Worm (Caenorhabditis elegans): ENCODE results near the gene F22H10.3.

The F22H10.3 gene

DNA sequence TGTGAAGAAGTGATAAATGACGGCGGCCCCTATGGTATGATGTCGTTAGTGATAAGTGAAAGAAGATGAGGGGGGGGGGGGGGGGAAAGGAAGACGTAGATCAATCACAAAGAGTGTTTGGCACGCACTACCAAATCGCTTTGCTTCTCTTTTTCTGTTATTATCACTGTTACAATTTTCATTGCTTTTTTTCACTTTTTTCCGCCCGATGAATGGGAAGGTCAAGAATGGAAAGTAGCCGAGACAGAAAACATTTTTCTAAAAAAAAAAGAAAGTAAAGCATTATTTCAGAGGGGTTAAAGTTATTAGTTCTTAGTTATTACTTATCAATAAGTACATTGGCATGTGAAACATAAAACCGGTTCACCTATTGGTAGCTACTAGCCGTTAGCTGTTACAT lies 30.3 kb downstream of the F22H10.3 start:
- TF ChIP-seq tbx-7 (tag; optimal IDR thresholded peaks at IDR 0.05): no peak
- no peak for TF ChIP-seq ceh-30 (tag; optimal IDR thresholded peaks at IDR 0.05)
- no peak for TF ChIP-seq ceh-18 (tag; optimal IDR thresholded peaks at IDR 0.05)
- TF ChIP-seq fax-1 (tag; optimal IDR thresholded peaks at IDR 0.05): no peak
- TF ChIP-seq sox-2 (GFP tag; IDR thresholded peaks at IDR 0.05): no peak
- TF ChIP-seq eyg-1 (tag; optimal IDR thresholded peaks at IDR 0.05): no peak
- no peak for TF ChIP-seq hlh-8 (tag; optimal IDR thresholded peaks at IDR 0.05)
- no peak for TF ChIP-seq elt-2 (tag; optimal IDR thresholded peaks at IDR 0.05)
- no peak for TF ChIP-seq C08G9.2 (tag; optimal IDR thresholded peaks at IDR 0.05)

DNA sequence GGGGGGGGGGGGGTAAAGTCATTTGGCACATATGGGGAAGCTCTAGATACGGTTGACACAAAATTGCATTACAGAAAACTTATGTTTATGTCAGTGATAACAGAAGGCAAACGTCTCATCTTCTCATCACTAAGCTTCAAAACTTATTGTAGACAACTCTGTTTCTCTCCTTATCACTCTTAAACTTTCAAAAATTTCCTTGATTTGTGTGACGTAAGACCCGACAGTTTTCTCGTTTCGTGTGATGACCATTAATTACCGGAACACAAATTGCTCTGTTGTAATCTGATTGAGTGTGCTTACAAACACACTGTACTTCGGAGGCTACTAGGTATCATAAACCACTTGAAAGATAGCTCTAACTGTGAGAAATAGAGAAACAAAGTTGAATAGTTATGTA lies 32.6 kb downstream of the F22H10.3 start:
- TF ChIP-seq K09A11.1 (tag; optimal IDR thresholded peaks at IDR 0.05; ENCODE audit: insufficient read depth) (no peak), ceh-22 (tag; optimal IDR thresholded peaks at IDR 0.05) (no peak), ztf-16 (tag; optimal IDR thresholded peaks at IDR 0.05) (no peak), ceh-24 (tag; optimal IDR thresholded peaks at IDR 0.05) (no peak), che-1 (tag; optimal IDR thresholded peaks at IDR 0.05) (no peak), tbx-7 (tag; optimal IDR thresholded peaks at IDR 0.05) (no peak), nfya-1 (tag; optimal IDR thresholded peaks at IDR 0.05) (no peak), pag-3 (tag; optimal IDR thresholded peaks at IDR 0.05; ENCODE audit: borderline replicate concordance) (no peak)

DNA sequence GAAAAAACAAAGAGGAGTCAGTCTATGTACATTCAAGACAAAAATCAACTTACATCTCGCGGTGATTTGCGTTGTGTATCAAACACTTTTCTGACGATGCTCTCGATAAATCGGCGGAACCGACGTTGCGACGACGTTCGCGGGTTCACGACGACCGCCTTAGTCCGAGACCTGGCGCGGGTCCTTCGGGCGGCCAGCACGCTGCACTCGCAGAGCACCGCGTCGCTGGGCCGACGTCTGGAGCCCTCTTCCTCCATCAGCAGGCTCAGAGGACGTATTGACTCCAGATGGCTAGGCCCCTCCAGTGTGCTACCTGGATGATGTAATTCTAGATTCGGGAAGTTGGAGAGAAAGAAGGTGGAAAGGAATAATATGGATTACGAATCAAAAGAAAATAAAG lies 34.3 kb downstream of the F22H10.3 start:
- TF ChIP-seq pha-2 (tag; optimal IDR thresholded peaks at IDR 0.05): no peak
- no peak for TF ChIP-seq tbx-7 (tag; optimal IDR thresholded peaks at IDR 0.05)
- TF ChIP-seq ceh-24 (tag; optimal IDR thresholded peaks at IDR 0.05): no peak
- TF ChIP-seq K02D7.2 (tag; optimal IDR thresholded peaks at IDR 0.05): no peak
- no peak for TF ChIP-seq unc-42 (tag; optimal IDR thresholded peaks at IDR 0.05)
- TF ChIP-seq npax-4 (tag; optimal IDR thresholded peaks at IDR 0.05): no peak
- TF ChIP-seq ahr-1 (tag; optimal IDR thresholded peaks at IDR 0.05): no peak
- TF ChIP-seq eyg-1 (tag; optimal IDR thresholded peaks at IDR 0.05): no peak
- no peak for TF ChIP-seq odd-2 (tag; optimal IDR thresholded peaks at IDR 0.05)

DNA sequence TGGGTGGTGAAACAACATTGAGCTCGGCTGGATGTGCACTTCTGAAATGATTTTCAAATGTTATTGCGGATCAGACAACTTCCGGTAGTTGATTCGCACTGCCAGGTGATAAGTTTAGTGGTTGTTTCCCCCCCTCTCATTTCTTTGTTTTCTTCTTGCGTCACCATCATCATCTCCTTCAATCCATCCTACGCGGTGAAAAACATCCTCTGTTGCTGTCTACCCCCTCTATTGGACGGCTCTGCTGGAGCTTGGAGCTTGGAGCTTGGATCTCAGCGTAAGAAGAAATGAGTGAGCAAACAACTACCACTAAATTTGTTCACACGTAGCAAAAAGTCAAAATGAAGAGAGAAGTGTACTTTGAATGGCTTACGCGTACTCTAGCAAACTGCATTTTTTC lies 35.8 kb downstream of the F22H10.3 start:
- TF ChIP-seq nfya-1 (tag; optimal IDR thresholded peaks at IDR 0.05): peak; percentile 12
- TF ChIP-seq pax-1 (tag; optimal IDR thresholded peaks at IDR 0.05): no peak
- TF ChIP-seq ceh-34 (tag; optimal IDR thresholded peaks at IDR 0.05): no peak
- no peak for TF ChIP-seq ceh-48 (tag; optimal IDR thresholded peaks at IDR 0.05)

DNA sequence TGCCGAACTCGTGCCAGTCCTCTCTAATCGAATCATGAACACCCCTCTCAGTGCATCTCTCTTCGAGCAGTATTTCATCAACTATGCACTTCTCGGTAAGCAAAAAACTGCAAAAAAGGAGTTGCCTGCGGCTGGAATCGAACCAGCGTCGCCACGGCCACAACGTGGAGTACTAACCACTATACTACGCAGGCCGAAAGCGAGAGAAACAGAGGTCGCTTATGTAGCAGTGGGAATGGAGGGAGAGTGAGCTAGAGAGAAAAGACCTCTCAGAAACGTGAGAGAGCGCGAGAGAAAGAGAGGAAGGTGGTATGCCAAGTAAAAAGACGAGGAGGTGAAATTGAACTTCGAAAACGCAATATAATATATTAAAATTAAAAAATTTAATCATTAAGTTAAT lies 42.8 kb downstream of the F22H10.3 start:
- TF ChIP-seq ceh-6 (GFP tag; optimal IDR thresholded peaks at IDR 0.05) (peak; percentile 90), T23F11.4 (GFP tag; optimal IDR thresholded peaks at IDR 0.05) (peak; percentile 91), ttx-3 (tag; optimal IDR thresholded peaks at IDR 0.05) (peak; percentile 90), che-1 (tag; optimal IDR thresholded peaks at IDR 0.05) (peak; percentile 89), sdc-2 (tag; optimal IDR thresholded peaks at IDR 0.05) (peak; percentile 95), pros-1 (tag; optimal IDR thresholded peaks at IDR 0.05) (peak; percentile 54), pqm-1 (tag; optimal IDR thresholded peaks at IDR 0.05) (peak; percentile 68), pag-3 (tag; optimal IDR thresholded peaks at IDR 0.05; ENCODE audit: borderline replicate concordance) (peak; percentile 59), madf-2 (tag; optimal IDR thresholded peaks at IDR 0.05) (peak; percentile 90), lim-6 (tag; optimal IDR thresholded peaks at IDR 0.05) (peak; percentile 83), lin-11 (tag; optimal IDR thresholded peaks at IDR 0.05) (peak; percentile 87), F13H6.1 (tag; optimal IDR thresholded peaks at IDR 0.05) (peak; percentile 90), fkh-10 (GFP tag; optimal IDR thresholded peaks at IDR 0.05) (no peak), hlh-6 (tag; optimal IDR thresholded peaks at IDR 0.05) (peak; percentile 94), ceh-24 (tag; optimal IDR thresholded peaks at IDR 0.05) (peak; percentile 69), pha-2 (tag; optimal IDR thresholded peaks at IDR 0.05) (peak; percentile 91), ets-4 (tag; optimal IDR thresholded peaks at IDR 0.05) (peak; percentile 42), ceh-48 (tag; optimal IDR thresholded peaks at IDR 0.05) (peak; percentile 83), C38D4.7 (GFP tag; optimal IDR thresholded peaks at IDR 0.05) (peak; percentile 87), unc-86 (tag; optimal IDR thresholded peaks at IDR 0.05) (peak; percentile 91), ceh-31 (tag; optimal IDR thresholded peaks at IDR 0.05) (peak; percentile 88), ceh-9 (tag; optimal IDR thresholded peaks at IDR 0.05) (peak; percentile 76), nhr-232 (tag; optimal IDR thresholded peaks at IDR 0.05) (peak; percentile 88), fkh-6 (tag; optimal IDR thresholded peaks at IDR 0.05) (peak; percentile 83), hlh-15 (tag; optimal IDR thresholded peaks at IDR 0.05) (peak; percentile 85), ztf-16 (tag; optimal IDR thresholded peaks at IDR 0.05) (peak; percentile 91), tbx-7 (tag; optimal IDR thresholded peaks at IDR 0.05) (peak; percentile 58), unc-42 (tag; optimal IDR thresholded peaks at IDR 0.05) (peak; percentile 66)

All from whole organism, late embryonic.